Worm (Caenorhabditis elegans): ENCODE data around the gene clec-160.
A peak's percentile ranks its signal among the peaks of the same experiment; 100 is the strongest.

The clec-160 gene

DNA sequence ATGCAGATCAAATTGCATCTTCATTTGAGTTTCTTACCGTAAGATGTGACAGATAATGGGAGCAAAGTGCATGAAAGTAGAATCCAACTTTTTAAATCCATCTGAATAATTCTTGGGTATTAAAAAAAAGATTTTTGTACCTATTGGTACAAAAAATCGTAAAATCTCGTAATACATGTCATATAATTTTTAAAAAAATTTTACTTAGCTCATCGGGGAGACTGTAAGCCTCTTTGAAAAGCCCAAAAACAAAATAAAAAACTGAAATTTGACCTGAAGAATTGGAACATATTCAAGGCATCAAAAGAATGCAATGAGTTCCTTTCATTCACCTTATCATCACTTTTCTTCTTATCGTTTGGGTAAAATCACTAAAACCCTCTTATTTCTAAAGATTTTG lies at the start of gene clec-160:
TSS of gene clec-160 (minus strand) at position 101 of the 400 bp plus-strand sequence.
- TF ChIP-seq cebp-1 (GFP tag; IDR thresholded peaks at IDR 0.05) (no peak), cebp-1 (tag; optimal IDR thresholded peaks at IDR 0.05) (no peak), lsy-27 (tag; optimal IDR thresholded peaks at IDR 0.05; ENCODE audit: borderline replicate concordance, insufficient read depth) (no peak), K11D2.4 (GFP tag; IDR thresholded peaks at IDR 0.05) (no peak), F39B2.1 (GFP tag; IDR thresholded peaks at IDR 0.05) (no peak), ZK185.1 (tag; optimal IDR thresholded peaks at IDR 0.05; ENCODE audit: poor library complexity, severe bottlenecking) (no peak), gei-17 (GFP tag; optimal IDR thresholded peaks at IDR 0.05) (no peak), let-526 (GFP tag; IDR thresholded peaks at IDR 0.05) (no peak), rpc-1 (optimal IDR thresholded peaks at IDR 0.05) (no peak), rpc-1 (tag; optimal IDR thresholded peaks at IDR 0.05) (no peak), bed-1 (GFP tag; IDR thresholded peaks at IDR 0.05) (no peak), C06A6.2 (GFP tag; conservative IDR thresholded peaks at IDR 0.05) (no peak), egl-18 (GFP tag; IDR thresholded peaks at IDR 0.05) (no peak), aptf-3 (GFP tag; IDR thresholded peaks at IDR 0.05) (no peak), ekl-4 (GFP tag; IDR thresholded peaks at IDR 0.05) (no peak), dpl-1 (GFP tag; optimal IDR thresholded peaks at IDR 0.05) (no peak), rec-8 (tag; optimal IDR thresholded peaks at IDR 0.05) (no peak)

ce11 chrIII:8324412-8324811 lies 48.6 kb upstream of the clec-160 start, which contains the start of gene F10E9.12:
TSS of gene F10E9.12 (plus strand) at chrIII:8324542.
- TF ChIP-seq cebp-1 (GFP tag; IDR thresholded peaks at IDR 0.05), result no peak
- peak; percentile 30 for TF ChIP-seq cebp-1 (tag; optimal IDR thresholded peaks at IDR 0.05)
- no peak for TF ChIP-seq F49E8.2 (tag; optimal IDR thresholded peaks at IDR 0.05; ENCODE audit: insufficient read depth)
- TF ChIP-seq D2030.7 (GFP tag; IDR thresholded peaks at IDR 0.05), result no peak
- no peak for TF ChIP-seq F23B12.7 (tag; optimal IDR thresholded peaks at IDR 0.05; ENCODE audit: insufficient read depth)
- no peak for TF ChIP-seq cebp-2 (GFP tag; IDR thresholded peaks at IDR 0.05)
- TF ChIP-seq hmg-20 (GFP tag; IDR thresholded peaks at IDR 0.05), result no peak
- TF ChIP-seq nhr-80 (tag; optimal IDR thresholded peaks at IDR 0.05), result peak; percentile 56
- TF ChIP-seq ama-1 (optimal IDR thresholded peaks at IDR 0.05), result no peak
- TF ChIP-seq ama-1 (GFP tag; optimal IDR thresholded peaks at IDR 0.05), result no peak
- no peak for TF ChIP-seq hmg-1.2 (GFP tag; IDR thresholded peaks at IDR 0.05)
- TF ChIP-seq tbp1 (GFP tag; optimal IDR thresholded peaks at IDR 0.05), result peak; percentile 2

DNA sequence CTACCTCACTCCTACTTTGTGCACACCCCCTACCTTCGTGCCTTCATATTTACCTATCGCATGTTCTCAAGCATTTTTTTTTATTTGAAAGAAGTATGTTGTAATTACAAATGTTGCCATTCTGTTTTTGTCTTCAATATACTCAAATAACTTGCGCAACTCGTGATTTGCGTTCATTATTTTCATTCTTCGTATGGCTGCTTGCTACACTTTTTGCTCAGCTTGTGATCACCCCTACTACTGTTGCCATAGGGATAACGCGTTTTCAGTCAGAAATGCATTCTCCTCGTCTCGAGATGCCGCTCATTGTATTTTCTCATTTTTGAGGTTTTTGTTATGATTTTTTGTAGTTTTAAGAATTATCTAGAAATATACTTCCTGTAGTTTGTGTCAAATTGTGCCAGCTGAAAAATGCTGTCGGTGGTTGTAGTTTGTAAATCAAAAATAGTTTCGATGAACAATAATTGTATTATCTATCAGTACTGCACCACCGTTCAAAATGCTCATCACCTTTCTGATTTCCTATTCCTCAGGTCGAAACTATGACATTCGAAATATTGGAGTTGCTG lies 47.0 kb upstream of the clec-160 start, which contains the start of gene F10E9.1:
TSS of gene F10E9.1 (plus strand) at position 519 of the 569 bp plus-strand sequence.
- TF ChIP-seq ccch-3 (GFP tag; optimal IDR thresholded peaks at IDR 0.05), result no peak
- TF ChIP-seq lin-35 (GFP tag; optimal IDR thresholded peaks at IDR 0.05), result no peak
- no peak for TF ChIP-seq snpc-1.3 (tag; optimal IDR thresholded peaks at IDR 0.05; ENCODE audit: insufficient read depth)
- TF ChIP-seq ZK185.1 (tag; optimal IDR thresholded peaks at IDR 0.05; ENCODE audit: poor library complexity, severe bottlenecking), result no peak
- no peak for TF ChIP-seq egl-44 (GFP tag; IDR thresholded peaks at IDR 0.05)
- no peak for TF ChIP-seq B0261.1 (tag; optimal IDR thresholded peaks at IDR 0.05)

ce11 chrIII:8321225-8321624 lies 45.5 kb upstream of the clec-160 start:
- TF ChIP-seq athp-1 (tag; optimal IDR thresholded peaks at IDR 0.05) (no peak), ztf-26 (tag; optimal IDR thresholded peaks at IDR 0.05) (no peak), B0261.1 (tag; optimal IDR thresholded peaks at IDR 0.05) (no peak)
